Worm (Caenorhabditis elegans) whole organism, late embryonic: ENCODE data around the gene Y39A1A.10.

ENCODE experiments used
- F13H6.1 ChIP-seq: sonication (generic microtip); optimal IDR thresholded peaks from 2 replicates; lab custom pipeline; 2016; ENCODE audit warnings: missing genetic modification characterization, missing compliant biosample characterization
- T23F11.4 ChIP-seq: fragments of 200-800 bp; sonication (Bioruptor generic); optimal IDR thresholded peaks from 2 replicates; lab custom pipeline; 2018; ENCODE audit warnings: mild to moderate bottlenecking, missing genetic modification characterization, missing compliant biosample characterization
- ceh-14 ChIP-seq: sonication (generic microtip); optimal IDR thresholded peaks from 2 replicates; lab custom pipeline; 2016; ENCODE audit warnings: missing genotype, missing genetic modification characterization, missing compliant biosample characterization
- ceh-18 ChIP-seq: sonication (generic microtip); optimal IDR thresholded peaks from 2 replicates; lab custom pipeline; 2016; ENCODE audit warnings: missing genetic modification characterization, missing compliant biosample characterization
- ceh-19 ChIP-seq: fragments of 200-800 bp; sonication (Bioruptor generic); optimal IDR thresholded peaks from 2 replicates; lab custom pipeline; 2018; ENCODE audit warnings: mild to moderate bottlenecking, missing genetic modification characterization, missing compliant biosample characterization
- ceh-2 ChIP-seq: sonication (generic microtip); optimal IDR thresholded peaks from 2 replicates; lab custom pipeline; 2016; ENCODE audit warnings: missing genotype, missing genetic modification characterization, missing compliant biosample characterization
- ceh-30 ChIP-seq: fragments of 150-350 bp; optimal IDR thresholded peaks from 2 replicates; lab custom pipeline; 2014; ENCODE audit warnings: missing biosample characterization, missing genetic modification characterization
- ceh-31 ChIP-seq: sonication (generic microtip); optimal IDR thresholded peaks from 2 replicates; lab custom pipeline; 2016; ENCODE audit warnings: missing genetic modification characterization, missing compliant biosample characterization
- ceh-34 ChIP-seq: sonication (generic microtip); optimal IDR thresholded peaks from 2 replicates; lab custom pipeline; 2016; ENCODE audit warnings: mild to moderate bottlenecking, missing genetic modification characterization, missing compliant biosample characterization
- ceh-48 ChIP-seq: sonication (generic microtip); optimal IDR thresholded peaks from 2 replicates; lab custom pipeline; 2016; ENCODE audit warnings: missing genetic modification characterization, inconsistent platforms, missing compliant biosample characterization
- ceh-9 ChIP-seq: sonication (generic microtip); optimal IDR thresholded peaks from 2 replicates; lab custom pipeline; 2016; ENCODE audit warnings: mild to moderate bottlenecking, missing genetic modification characterization, inconsistent platforms, missing compliant biosample characterization
- che-1 ChIP-seq: sonication (generic microtip); optimal IDR thresholded peaks from 2 replicates; lab custom pipeline; 2016; ENCODE audit warnings: mild to moderate bottlenecking, missing genetic modification characterization, missing compliant biosample characterization
- dmd-4 ChIP-seq: sonication (generic microtip); optimal IDR thresholded peaks from 2 replicates; lab custom pipeline; 2016; ENCODE audit warnings: borderline replicate concordance, missing genetic modification characterization, missing compliant biosample characterization
- dve-1 ChIP-seq: sonication (generic microtip); optimal IDR thresholded peaks from 2 replicates; lab custom pipeline; 2017; ENCODE audit warnings: antibody characterized with exemption, mild to moderate bottlenecking, missing genetic modification characterization, missing compliant biosample characterization
- elt-2 ChIP-seq: sonication (generic microtip); optimal IDR thresholded peaks from 2 replicates; lab custom pipeline; 2016; ENCODE audit warnings: missing genetic modification reagents, missing genetic modification characterization, missing compliant biosample characterization
- ets-4 ChIP-seq: sonication (generic microtip); optimal IDR thresholded peaks from 2 replicates; lab custom pipeline; 2016; ENCODE audit warnings: missing genetic modification characterization, missing compliant biosample characterization
- eyg-1 ChIP-seq: sonication (generic microtip); optimal IDR thresholded peaks from 2 replicates; lab custom pipeline; 2016; ENCODE audit warnings: missing genotype, missing genetic modification characterization, missing compliant biosample characterization
- fax-1 ChIP-seq: sonication (generic microtip); optimal IDR thresholded peaks from 2 replicates; lab custom pipeline; 2016; ENCODE audit warnings: missing genotype, missing genetic modification characterization, missing compliant biosample characterization
- fkh-6 ChIP-seq: sonication (generic microtip); optimal IDR thresholded peaks from 2 replicates; lab custom pipeline; 2016; ENCODE audit warnings: missing genetic modification characterization, missing compliant biosample characterization
- hlh-13 ChIP-seq: fragments of 200-800 bp; sonication (Bioruptor generic); optimal IDR thresholded peaks from 2 replicates; lab custom pipeline; 2018; ENCODE audit warnings: mild to moderate bottlenecking, missing genetic modification characterization, missing compliant biosample characterization
- hlh-15 ChIP-seq: sonication (generic microtip); optimal IDR thresholded peaks from 2 replicates; lab custom pipeline; 2016; ENCODE audit warnings: missing genetic modification characterization, missing compliant biosample characterization
- hlh-6 ChIP-seq: sonication (generic microtip); optimal IDR thresholded peaks from 2 replicates; lab custom pipeline; 2016; ENCODE audit warnings: missing genotype, missing genetic modification characterization, missing compliant biosample characterization
- madf-2 ChIP-seq: sonication (generic microtip); optimal IDR thresholded peaks from 2 replicates; lab custom pipeline; 2017; ENCODE audit warnings: missing genetic modification characterization, missing compliant biosample characterization
- mec-3 ChIP-seq: sonication (generic microtip); optimal IDR thresholded peaks from 2 replicates; lab custom pipeline; 2016; ENCODE audit warnings: borderline replicate concordance, missing genetic modification characterization, missing compliant biosample characterization
- nfya-1 ChIP-seq: sonication (generic microtip); optimal IDR thresholded peaks from 2 replicates; lab custom pipeline; 2017; ENCODE audit warnings: missing genetic modification characterization, mild to moderate bottlenecking, missing compliant biosample characterization, antibody characterized with exemption, moderate library complexity
- nhr-11 ChIP-seq: fragments of 150-350 bp; optimal IDR thresholded peaks from 2 replicates; lab custom pipeline; 2014; ENCODE audit warnings: missing biosample characterization, missing genetic modification characterization
- nhr-232 ChIP-seq: sonication (generic microtip); optimal IDR thresholded peaks from 2 replicates; lab custom pipeline; 2016; ENCODE audit warnings: missing genetic modification characterization, missing compliant biosample characterization
- npax-4 ChIP-seq: sonication (generic microtip); optimal IDR thresholded peaks from 2 replicates; lab custom pipeline; 2016; ENCODE audit warnings: missing genetic modification characterization, missing compliant biosample characterization
- odd-2 ChIP-seq: sonication (generic microtip); optimal IDR thresholded peaks from 2 replicates; lab custom pipeline; 2017; ENCODE audit warnings: antibody characterized with exemption, mild to moderate bottlenecking, missing genetic modification characterization, missing compliant biosample characterization
- pag-3 ChIP-seq: sonication (generic microtip); optimal IDR thresholded peaks from 2 replicates; lab custom pipeline; 2016; ENCODE audit warnings: missing compliant biosample characterization, missing genetic modification characterization, borderline replicate concordance
- pha-2 ChIP-seq: sonication (generic microtip); optimal IDR thresholded peaks from 2 replicates; lab custom pipeline; 2017; ENCODE audit warnings: mild to moderate bottlenecking, missing genetic modification characterization, missing compliant biosample characterization
- pqm-1 ChIP-seq: sonication (generic microtip); optimal IDR thresholded peaks from 2 replicates; lab custom pipeline; 2016; ENCODE audit warnings: missing genetic modification characterization, missing compliant biosample characterization
- ref-2 ChIP-seq: sonication (generic microtip); optimal IDR thresholded peaks from 2 replicates; lab custom pipeline; 2016; ENCODE audit warnings: missing genetic modification characterization, missing compliant biosample characterization
- sox-2 ChIP-seq: fragments of 200-800 bp; sonication (Bioruptor generic); IDR thresholded peaks from 2 replicates; pipeline ENCODE4 v1.3.6; 2022; ENCODE audit warnings: missing genetic modification reagents, missing genetic modification characterization, missing compliant biosample characterization
- syd-9 ChIP-seq: sonication (generic microtip); optimal IDR thresholded peaks from 2 replicates; lab custom pipeline; 2016; ENCODE audit warnings: mild to moderate bottlenecking, missing genetic modification characterization, moderate library complexity, missing compliant biosample characterization
- tbx-2 ChIP-seq: sonication (generic microtip); optimal IDR thresholded peaks from 2 replicates; lab custom pipeline; 2016; ENCODE audit warnings: missing genetic modification characterization, missing compliant biosample characterization
- tbx-7 ChIP-seq: sonication (generic microtip); optimal IDR thresholded peaks from 2 replicates; lab custom pipeline; 2016; ENCODE audit warnings: missing genotype, missing genetic modification characterization, missing compliant biosample characterization
- unc-42 ChIP-seq: sonication (generic microtip); optimal IDR thresholded peaks from 2 replicates; lab custom pipeline; 2016; ENCODE audit warnings: missing genotype, missing genetic modification characterization, missing compliant biosample characterization
- ztf-16 ChIP-seq: sonication (generic microtip); optimal IDR thresholded peaks from 2 replicates; lab custom pipeline; 2017; ENCODE audit warnings: missing genetic modification characterization, missing compliant biosample characterization

Gene Y39A1A.10

DNA sequence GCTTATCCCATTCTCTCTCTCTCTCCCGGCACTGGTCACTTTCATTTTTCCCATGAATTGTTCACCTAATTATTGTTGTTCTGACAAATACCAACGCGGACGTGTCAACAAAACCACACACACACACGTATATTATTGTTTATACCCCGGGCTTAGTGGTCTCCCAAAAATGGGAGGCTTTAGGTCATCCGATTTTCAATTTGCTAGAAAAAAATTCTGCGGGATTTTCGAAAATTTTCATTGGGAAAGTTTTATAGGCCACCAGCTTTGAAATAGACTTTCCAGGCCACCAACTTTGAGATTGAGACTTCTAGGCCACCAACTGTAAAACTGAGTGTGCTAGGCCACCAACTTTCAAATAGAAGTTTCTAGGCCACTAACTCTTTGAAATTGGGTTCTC lies 5.4 kb downstream of the Y39A1A.10 start:
- TF ChIP-seq F13H6.1 (tag; lab: Kevin White, UChicago) (no peak), ceh-30 (no peak), fkh-6 (tag; lab: Kevin White, UChicago) (no peak), pag-3 (tag; lab: Kevin White, UChicago) (no peak), nhr-11 (tag; lab: Kevin White, UChicago) (no peak), ceh-19 (no peak)
- TF ChIP-seq, all 69 proteins: peak for 0

DNA sequence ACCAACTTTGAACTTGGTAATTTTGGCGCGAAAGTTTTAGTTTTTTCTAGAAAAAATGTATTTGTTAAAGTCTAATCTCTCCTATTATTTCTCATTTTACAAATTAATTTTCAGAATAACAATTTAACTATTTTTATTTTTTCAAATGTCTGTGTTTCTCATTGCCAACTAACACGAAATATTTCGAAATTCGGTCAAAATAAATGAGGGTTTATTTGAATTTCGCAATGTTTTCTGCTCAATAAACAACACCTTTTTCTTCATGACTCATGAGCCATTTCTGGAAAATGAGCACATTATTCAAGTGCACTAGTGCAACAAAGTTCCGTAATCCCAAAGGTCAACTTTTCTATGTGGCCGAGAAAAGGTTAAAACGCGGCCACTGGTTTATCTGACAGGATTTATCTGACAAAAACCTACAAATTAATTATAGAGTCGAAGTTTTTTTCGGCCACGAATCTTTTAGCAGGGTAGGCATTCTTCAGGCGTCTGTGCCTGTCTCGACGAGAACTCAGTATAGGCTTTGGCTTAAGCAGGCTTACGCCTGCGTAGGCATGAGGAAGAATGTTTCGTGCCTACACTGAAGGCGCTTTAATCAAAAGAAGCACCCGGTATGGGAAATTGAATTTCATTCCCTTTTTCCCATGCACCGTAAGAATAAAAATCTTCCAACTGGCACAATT lies 6.0 kb downstream of the Y39A1A.10 start, which contains the start of gene Y39A1A.27:
Gene Y39A1A.27, plus strand, starts transcription at position 633 of the 683 bp plus-strand sequence.
- TF ChIP-seq syd-9 (tag; lab: Kevin White, UChicago) (no peak), che-1 (tag; lab: Kevin White, UChicago) (no peak), ceh-18 (tag; lab: Kevin White, UChicago) (no peak), hlh-6 (tag; lab: Kevin White, UChicago) (no peak), dve-1 (tag; lab: Kevin White, UChicago) (no peak), hlh-13 (GFP tag; lab: Kevin White, UChicago) (no peak), ceh-19 (no peak), elt-2 (tag; lab: Kevin White, UChicago) (no peak), tbx-7 (tag; lab: Kevin White, UChicago) (no peak), ceh-9 (no peak)

- peak; percentile 22 for TF ChIP-seq nfya-1 (tag; lab: Kevin White, UChicago)
- no peak for TF ChIP-seq nhr-232 (tag; lab: Kevin White, UChicago)
Measured at ce11 chrIII:10642781-10643180, 10.3 kb downstream of the Y39A1A.10 start, which contains the start of the genes dhs-11 and orc-1. Gene dhs-11 (minus strand): TSS chrIII:10642865. Gene orc-1 (plus strand): TSS chrIII:10643129.

- TF ChIP-seq dmd-4 (tag; lab: Kevin White, UChicago) (no peak), odd-2 (tag; lab: Kevin White, UChicago) (no peak)
Measured at ce11 chrIII:10646094-10646493, 13.6 kb downstream of the Y39A1A.10 start, which contains the start of gene orc-4. Gene orc-4 (plus strand): TSS chrIII:10646170.

DNA sequence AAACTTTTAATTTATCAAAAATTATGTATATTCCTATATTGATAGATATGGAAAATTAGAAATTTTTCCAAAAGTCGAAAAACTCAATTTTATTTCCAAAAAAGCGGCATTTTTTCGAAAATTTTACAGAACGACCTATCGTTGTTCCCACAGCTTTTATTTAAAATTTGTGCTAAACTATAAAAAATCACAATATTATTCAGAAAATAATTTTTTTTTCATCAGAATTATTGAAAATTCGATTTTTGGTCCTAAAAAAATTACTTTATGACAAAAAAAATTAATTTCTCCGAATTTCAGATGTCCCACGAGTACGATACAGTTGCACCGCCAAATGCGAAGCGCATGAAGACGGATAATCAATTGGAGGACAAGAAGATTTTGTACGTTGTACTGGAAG lies 16.7 kb downstream of the Y39A1A.10 start, which contains the start of gene emg-1:
Gene emg-1, plus strand, starts transcription at position 301 of the 400 bp plus-strand sequence.
- TF ChIP-seq mec-3 (tag; lab: Kevin White, UChicago) (no peak), ref-2 (tag; lab: Kevin White, UChicago) (no peak), hlh-15 (tag; lab: Kevin White, UChicago) (no peak), T23F11.4 (GFP tag; lab: Kevin White, UChicago) (no peak), hlh-6 (tag; lab: Kevin White, UChicago) (no peak), npax-4 (no peak), ceh-30 (no peak), nhr-232 (tag; lab: Kevin White, UChicago) (no peak), tbx-2 (no peak)
- TF ChIP-seq, all 69 proteins: peak for 0

ce11 chrIII:10651634-10652033 lies 19.1 kb downstream of the Y39A1A.10 start:
- TF ChIP-seq ceh-2 (tag; lab: Kevin White, UChicago): no peak
- TF ChIP-seq pha-2 (tag; lab: Kevin White, UChicago): no peak
- TF ChIP-seq syd-9 (tag; lab: Kevin White, UChicago): no peak
- TF ChIP-seq ceh-19: peak; percentile 16
- TF ChIP-seq ceh-18 (tag; lab: Kevin White, UChicago): no peak
- no peak for TF ChIP-seq elt-2 (tag; lab: Kevin White, UChicago)
- TF ChIP-seq ceh-31 (tag; lab: Kevin White, UChicago): peak; percentile 67
- TF ChIP-seq che-1 (tag; lab: Kevin White, UChicago): no peak
- TF ChIP-seq ceh-14 (tag; lab: Kevin White, UChicago): no peak
- TF ChIP-seq odd-2 (tag; lab: Kevin White, UChicago): no peak
- TF ChIP-seq madf-2 (tag; lab: Kevin White, UChicago): no peak
- TF ChIP-seq nfya-1 (tag; lab: Kevin White, UChicago): peak; percentile 84
- no peak for TF ChIP-seq T23F11.4 (GFP tag; lab: Kevin White, UChicago)
- no peak for TF ChIP-seq hlh-15 (tag; lab: Kevin White, UChicago)
- TF ChIP-seq mec-3 (tag; lab: Kevin White, UChicago): no peak
- no peak for TF ChIP-seq hlh-13 (GFP tag; lab: Kevin White, UChicago)
- TF ChIP-seq eyg-1 (tag; lab: Kevin White, UChicago): no peak
- TF ChIP-seq ceh-34 (tag; lab: Kevin White, UChicago): peak; percentile 57
- peak; percentile 49 for TF ChIP-seq sox-2
- TF ChIP-seq ceh-48 (tag; lab: Kevin White, UChicago): peak; percentile 77
- no peak for TF ChIP-seq pqm-1 (tag; lab: Kevin White, UChicago)
- no peak for TF ChIP-seq fkh-6 (tag; lab: Kevin White, UChicago)
- peak; percentile 14 for TF ChIP-seq unc-42 (tag; lab: Kevin White, UChicago)
- peak; percentile 47 for TF ChIP-seq ets-4
- TF ChIP-seq ztf-16 (tag; lab: Kevin White, UChicago): peak; percentile 4
- no peak for TF ChIP-seq fax-1
- TF ChIP-seq dve-1 (tag; lab: Kevin White, UChicago): peak; percentile 12
